ENCODE assay signal across 1 fruit fly cellular context in the genomic region with DNA sequence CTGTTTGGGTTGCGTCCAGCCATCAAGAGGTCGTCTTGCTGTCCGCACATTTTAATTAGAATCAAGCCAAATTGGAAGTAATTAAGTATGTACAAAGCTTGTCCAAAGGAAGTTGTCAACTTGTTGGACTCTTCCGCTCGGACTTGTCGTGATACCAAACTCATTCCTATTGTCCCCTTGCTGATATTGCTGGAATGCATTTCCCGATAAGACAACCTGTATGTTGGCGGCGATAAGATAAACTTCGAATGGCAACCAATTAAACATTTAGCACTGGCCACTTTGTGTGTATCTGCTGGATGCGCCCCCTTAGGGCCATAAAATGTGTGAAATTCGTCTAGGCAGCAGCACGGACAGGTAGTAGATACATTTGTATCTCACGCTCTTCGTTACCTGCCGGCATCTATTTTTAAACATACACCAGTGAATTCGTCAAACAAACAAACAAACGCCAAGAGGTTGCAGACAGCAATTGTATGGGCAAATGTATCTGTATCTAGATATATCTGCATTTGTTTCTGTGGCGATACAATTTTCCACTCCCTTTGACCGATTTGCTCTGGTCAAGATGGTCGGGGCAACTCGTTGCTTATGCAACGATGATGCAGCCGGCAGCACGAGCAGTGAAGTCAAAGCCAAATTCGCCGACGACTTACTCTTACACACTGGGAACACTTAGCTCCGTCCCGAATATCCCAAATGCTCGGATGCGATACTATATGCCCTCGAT.
A peak's percentile ranks its signal among the peaks of the same experiment; 100 is the strongest.
TF ChIP-seq lines count a peak whose summit lies in the region.

No protein-coding gene starts in this region.

TF ChIP-seq in whole organism, embryonic, 481 proteins besides CTCF, POLR2A, EP300 and RAD21 (continued from another document):
- TF ChIP-seq gro (GFP tag; optimal IDR thresholded peaks at IDR 0.05; lab: Kevin White, UChicago) (no peak), Hr78 (GFP tag; optimal IDR thresholded peaks at IDR 0.05; lab: Kevin White, UChicago) (peak in 1 of 2 experiments; percentile 9), sug (tag; optimal IDR thresholded peaks at IDR 0.05; lab: Kevin White, UChicago) (peak; percentile 1), CG14965 (GFP tag; optimal IDR thresholded peaks at IDR 0.05; lab: Kevin White, UChicago; ENCODE audit: borderline replicate concordance) (no peak), hth (optimal IDR thresholded peaks at IDR 0.05; lab: Kevin White, UChicago) (no peak)
TF ChIP-seq in whole organism, embryonic: peak in this region for 24.
